Worm (Caenorhabditis elegans): ENCODE data around the gene zig-10.

- TF ChIP-seq B0261.1 (tag; optimal IDR thresholded peaks at IDR 0.05) (no peak), unc-62 (GFP tag; optimal IDR thresholded peaks at IDR 0.05) (no peak), T26A5.8 (tag; optimal IDR thresholded peaks at IDR 0.05) (no peak), snpc-4 (GFP tag; optimal IDR thresholded peaks at IDR 0.05) (no peak), snpc-4 (tag; optimal IDR thresholded peaks at IDR 0.05) (no peak)
Observed at ce11 chrII:6366696-6367095, 31.8 kb upstream of the zig-10 start, which contains the start of gene ctsa-4.1.
